Worm (Caenorhabditis elegans): Measurements from ENCODE around the gene nas-12.

The nas-12 gene

DNA sequence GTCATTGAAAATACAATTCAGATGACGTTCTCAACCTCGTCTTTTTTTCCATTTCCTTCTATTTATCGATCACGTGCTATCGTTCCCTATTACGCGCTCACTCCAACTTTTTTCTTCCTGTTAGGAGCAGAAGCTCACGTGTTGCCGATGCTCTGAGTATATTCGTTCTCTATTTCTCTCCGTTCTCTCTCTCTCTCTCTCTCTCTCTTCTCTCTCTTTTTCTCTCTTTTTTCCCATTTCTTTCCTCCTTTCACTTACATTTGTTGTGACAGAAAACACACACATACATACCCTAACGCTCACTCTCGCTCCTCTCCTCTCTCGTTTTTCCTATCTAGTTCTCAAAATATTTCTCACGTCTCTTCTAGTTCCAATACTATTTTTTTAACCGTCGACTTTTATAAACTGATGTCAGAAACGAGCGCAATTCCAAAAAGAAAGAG, 28.5 kb downstream of the nas-12 start (continued):
- peak; percentile 26 for TF ChIP-seq B0035.1 (tag; optimal IDR thresholded peaks at IDR 0.05)
- TF ChIP-seq egrh-3 (GFP tag; IDR thresholded peaks at IDR 0.05), result peak; percentile 76
- TF ChIP-seq F33H1.4 (GFP tag; IDR thresholded peaks at IDR 0.05), result no peak
- no peak for TF ChIP-seq nfya-2 (GFP tag; IDR thresholded peaks at IDR 0.05)
- TF ChIP-seq cebp-1 (GFP tag; IDR thresholded peaks at IDR 0.05), result peak; percentile 50; the same call in 1 of the 2 replicates
- peak; percentile 89 for TF ChIP-seq cebp-1 (tag; optimal IDR thresholded peaks at IDR 0.05)
- no peak for TF ChIP-seq nhr-27 (tag; optimal IDR thresholded peaks at IDR 0.05)
- TF ChIP-seq gei-17 (GFP tag; optimal IDR thresholded peaks at IDR 0.05), result peak; percentile 49
- TF ChIP-seq ztf-3 (GFP tag; optimal IDR thresholded peaks at IDR 0.05), result peak; percentile 60
- TF ChIP-seq C17E4.6 (GFP tag; IDR thresholded peaks at IDR 0.05), result no peak
- peak; percentile 19 for TF ChIP-seq mxl-1 (tag; optimal IDR thresholded peaks at IDR 0.05)
- peak; percentile 43 for TF ChIP-seq ztf-26 (tag; optimal IDR thresholded peaks at IDR 0.05)
- TF ChIP-seq lin-40 (tag; optimal IDR thresholded peaks at IDR 0.05), result peak; percentile 91
- 0 out of 2 replicates have a peak, but pooled peaks have one; percentile 43 for TF ChIP-seq rcor-1 (GFP tag; IDR thresholded peaks at IDR 0.05)
- TF ChIP-seq tbp1 (GFP tag; optimal IDR thresholded peaks at IDR 0.05), result peak; percentile 58
- TF ChIP-seq hlh-12 (tag; optimal IDR thresholded peaks at IDR 0.05), result no peak
- peak; percentile 71 for TF ChIP-seq Y53G8AR.9 (GFP tag; conservative IDR thresholded peaks at IDR 0.05)
- no peak for TF ChIP-seq ets-4 (GFP tag; optimal IDR thresholded peaks at IDR 0.05)
- no peak for TF ChIP-seq T26A5.8 (tag; optimal IDR thresholded peaks at IDR 0.05)
- TF ChIP-seq nfyb-1 (GFP tag; IDR thresholded peaks at IDR 0.05), result peak; percentile 79
- TF ChIP-seq Y79H2A.3 (GFP tag; conservative IDR thresholded peaks at IDR 0.05), result no peak
- no peak for TF ChIP-seq madf-3 (GFP tag; IDR thresholded peaks at IDR 0.05)
- TF ChIP-seq attf-5 (GFP tag; optimal IDR thresholded peaks at IDR 0.05), result peak; percentile 93
- TF ChIP-seq B0336.3 (GFP tag; IDR thresholded peaks at IDR 0.05), result peak; percentile 75
- TF ChIP-seq hlh-26 (GFP tag; conservative IDR thresholded peaks at IDR 0.05), result no peak
- no peak for TF ChIP-seq aptf-3 (GFP tag; IDR thresholded peaks at IDR 0.05)
- no peak for TF ChIP-seq dpl-1 (GFP tag; optimal IDR thresholded peaks at IDR 0.05)
- peak; percentile 80 for TF ChIP-seq C06A6.2 (GFP tag; conservative IDR thresholded peaks at IDR 0.05)
- no peak for TF ChIP-seq dpff-1 (tag; optimal IDR thresholded peaks at IDR 0.05)
- peak; percentile 33; the same call in 1 of the 2 replicates for TF ChIP-seq let-526 (GFP tag; IDR thresholded peaks at IDR 0.05)
- TF ChIP-seq lag-1 (GFP tag; IDR thresholded peaks at IDR 0.05), result no peak
- no peak for TF ChIP-seq cebp-2 (GFP tag; IDR thresholded peaks at IDR 0.05)
- TF ChIP-seq mel-28 (tag; optimal IDR thresholded peaks at IDR 0.05; ENCODE audit: borderline replicate concordance), result no peak
- TF ChIP-seq nfya-1 (tag; optimal IDR thresholded peaks at IDR 0.05; ENCODE audit: borderline replicate concordance, insufficient read depth), result no peak
- TF ChIP-seq F57A8.1 (GFP tag; optimal IDR thresholded peaks at IDR 0.05), result no peak
- TF ChIP-seq ceh-91 (GFP tag; IDR thresholded peaks at IDR 0.05), result no peak
- TF ChIP-seq ceh-100 (GFP tag; IDR thresholded peaks at IDR 0.05), result 0 out of 2 replicates have a peak, but pooled peaks have one; percentile 10
- peak; percentile 39 for TF ChIP-seq die-1 (tag; optimal IDR thresholded peaks at IDR 0.05)
- TF ChIP-seq snpc-1.1 (tag; optimal IDR thresholded peaks at IDR 0.05; ENCODE audit: insufficient read depth), result no peak
- peak; percentile 63 for TF ChIP-seq snpc-4 (GFP tag; optimal IDR thresholded peaks at IDR 0.05)
- TF ChIP-seq snpc-4 (tag; optimal IDR thresholded peaks at IDR 0.05), result peak in 2 of 4 experiments; percentile 55 to 56
- TF ChIP-seq ztf-25 (GFP tag; IDR thresholded peaks at IDR 0.05), result no peak
- peak; percentile 12; the same call in 1 of the 2 replicates for TF ChIP-seq madf-6 (GFP tag; IDR thresholded peaks at IDR 0.05)

Data from whole organism, young adult.